Fruit fly (Drosophila melanogaster) S2 (cell line): Measurements from ENCODE around the gene CG33723.

ENCODE experiments used
- CG8478 ChIP-seq: fragments of >200 bp; optimal IDR thresholded peaks from 2 replicates; lab custom pipeline; 2018
- CTCF ChIP-seq, 2 experiments: fragments of >200 bp; optimal IDR thresholded peaks; 2 replicates each; lab custom pipeline; 2018

CG33723 gene

dm6 chr2L:9446398-9446945 is 5.9 kb upstream of the CG33723 start:
- TF ChIP-seq CTCF (optimal IDR thresholded peaks at IDR 0.05; lab: Kevin White, UChicago): no peak
- no peak for TF ChIP-seq CG8478 (lab: Kevin White, UChicago)

DNA sequence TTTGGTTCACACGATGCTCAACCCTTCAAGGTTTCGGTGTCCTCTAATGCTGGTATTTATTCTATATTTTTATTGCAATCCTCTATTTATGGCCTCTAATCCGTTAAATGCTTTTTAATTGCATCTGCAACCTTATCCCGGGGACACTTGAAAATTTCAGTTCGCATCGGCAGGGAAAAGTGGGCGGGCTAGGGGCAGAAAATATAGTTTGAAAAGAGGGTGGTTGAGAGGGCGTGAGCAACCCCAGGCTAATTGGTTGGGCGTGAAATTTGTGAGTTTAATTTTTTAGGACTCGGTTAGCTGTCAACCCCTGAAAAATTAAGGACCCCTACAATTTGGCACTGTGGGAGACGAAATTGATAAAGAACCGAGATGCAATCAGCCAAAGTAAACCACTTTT is 5.2 kb upstream of the CG33723 start:
- TF ChIP-seq CTCF (optimal IDR thresholded peaks at IDR 0.05; lab: Kevin White, UChicago): no peak
- no peak for TF ChIP-seq CG8478 (lab: Kevin White, UChicago)

DNA sequence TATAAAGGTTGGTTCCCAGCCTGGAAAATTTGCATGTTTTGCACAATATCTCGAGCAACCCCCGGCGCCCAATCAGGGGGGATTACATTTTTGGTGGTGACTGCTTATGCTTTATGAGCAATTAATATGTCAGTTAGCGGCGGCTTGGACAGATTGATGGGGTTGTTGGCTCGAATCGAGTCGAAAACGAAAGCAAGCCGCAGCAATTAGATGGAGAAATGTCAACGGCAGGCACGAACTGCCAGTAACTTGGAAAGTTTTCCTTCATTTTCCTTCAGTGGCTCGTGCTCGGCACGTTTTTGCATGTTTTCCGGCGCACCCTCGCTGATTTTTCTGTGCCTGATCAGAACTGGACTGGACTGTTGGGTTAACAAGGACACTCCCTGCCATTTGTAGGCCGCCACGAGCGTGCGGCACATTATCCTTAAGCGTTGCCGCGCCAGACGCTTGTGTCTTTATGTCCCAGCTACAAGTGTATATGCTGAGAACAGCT is 2.3 kb upstream of the CG33723 start:
- TF ChIP-seq CTCF (optimal IDR thresholded peaks at IDR 0.05; lab: Kevin White, UChicago) (no peak), CG8478 (lab: Kevin White, UChicago) (no peak)

DNA sequence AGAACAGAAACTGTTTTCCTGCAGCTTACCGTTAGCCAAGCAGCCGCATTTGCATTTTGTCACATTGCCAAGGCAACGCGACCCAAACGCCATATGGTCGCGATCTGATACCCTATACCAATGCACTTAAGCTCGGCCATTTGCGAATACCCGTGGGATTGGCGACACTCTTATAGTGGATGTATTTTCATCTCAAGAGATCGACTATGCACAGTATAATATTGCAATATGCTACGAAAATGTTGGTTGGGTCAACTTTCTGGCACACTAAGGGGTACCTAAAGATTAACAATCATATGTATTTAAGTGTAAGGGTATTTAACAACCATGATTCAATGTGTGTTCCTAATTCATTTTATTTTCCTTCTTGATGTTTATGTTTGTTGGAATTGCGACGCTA is 2.3 kb downstream of the CG33723 start:
- TF ChIP-seq CG8478 (lab: Kevin White, UChicago): no peak
- TF ChIP-seq CTCF (optimal IDR thresholded peaks at IDR 0.05; lab: Kevin White, UChicago): no peak

DNA sequence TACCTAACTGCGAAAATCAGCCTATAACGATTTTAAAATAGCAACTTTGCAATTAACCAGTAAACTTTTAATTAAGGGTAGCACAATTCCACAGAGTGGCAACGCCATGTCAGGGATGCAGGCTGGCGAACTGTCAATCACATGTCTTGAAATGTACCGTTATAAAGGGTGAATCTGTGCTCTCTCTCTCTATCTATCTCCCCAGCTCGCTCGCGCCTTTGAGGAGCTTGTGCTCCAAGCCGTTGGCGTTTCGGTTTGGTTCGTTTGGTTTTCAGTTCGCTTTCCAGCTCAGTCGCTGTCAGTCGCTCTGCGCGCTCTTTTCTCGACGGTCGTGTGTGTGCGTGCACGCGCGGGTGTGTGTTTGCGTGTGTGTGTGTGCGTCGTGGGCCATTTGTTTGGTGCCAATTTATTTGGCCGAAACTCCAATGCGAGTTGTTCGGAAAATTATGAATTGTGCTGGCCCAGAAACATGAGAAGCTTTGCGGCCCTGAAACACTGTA is 3.3 kb downstream of the CG33723 start, which contains the start of gene numb:
Gene numb (plus strand): TSS at position 254 of the 500 bp plus-strand sequence.
- TF ChIP-seq CTCF (optimal IDR thresholded peaks at IDR 0.05; lab: Kevin White, UChicago) (no peak), CG8478 (lab: Kevin White, UChicago) (no peak)

dm6 chr2L:9436504-9436903 is 4.0 kb downstream of the CG33723 start, which contains the start of gene RpS28-like:
TSS of gene RpS28-like (plus strand) at chr2L:9436804.
- TF ChIP-seq CTCF (optimal IDR thresholded peaks at IDR 0.05; lab: Kevin White, UChicago): no peak
- TF ChIP-seq CG8478 (lab: Kevin White, UChicago): no peak

DNA sequence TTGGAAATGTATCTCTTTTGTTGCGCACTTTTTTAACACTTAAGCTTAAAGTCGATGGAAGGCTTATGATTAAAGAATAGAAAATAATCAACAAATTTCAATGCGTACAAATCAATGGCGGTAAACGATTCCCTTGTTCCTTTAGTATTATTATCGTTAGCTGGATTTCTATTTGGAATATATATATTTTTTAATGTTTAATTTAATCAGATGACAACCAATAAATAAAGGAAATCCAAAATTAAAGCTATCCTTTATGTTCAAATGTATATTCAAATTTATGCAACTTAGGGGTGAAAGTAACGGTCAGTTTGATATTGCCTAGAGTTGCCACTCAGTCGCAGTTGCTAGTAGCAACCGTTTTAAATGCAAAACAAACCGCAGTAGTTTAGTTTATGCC is 5.4 kb downstream of the CG33723 start, which contains the start of gene CG3769:
Gene CG3769 (plus strand): TSS at position 301 of the 400 bp plus-strand sequence.
- no peak for TF ChIP-seq CG8478 (lab: Kevin White, UChicago)
- TF ChIP-seq CTCF (optimal IDR thresholded peaks at IDR 0.05; lab: Kevin White, UChicago): no peak

DNA sequence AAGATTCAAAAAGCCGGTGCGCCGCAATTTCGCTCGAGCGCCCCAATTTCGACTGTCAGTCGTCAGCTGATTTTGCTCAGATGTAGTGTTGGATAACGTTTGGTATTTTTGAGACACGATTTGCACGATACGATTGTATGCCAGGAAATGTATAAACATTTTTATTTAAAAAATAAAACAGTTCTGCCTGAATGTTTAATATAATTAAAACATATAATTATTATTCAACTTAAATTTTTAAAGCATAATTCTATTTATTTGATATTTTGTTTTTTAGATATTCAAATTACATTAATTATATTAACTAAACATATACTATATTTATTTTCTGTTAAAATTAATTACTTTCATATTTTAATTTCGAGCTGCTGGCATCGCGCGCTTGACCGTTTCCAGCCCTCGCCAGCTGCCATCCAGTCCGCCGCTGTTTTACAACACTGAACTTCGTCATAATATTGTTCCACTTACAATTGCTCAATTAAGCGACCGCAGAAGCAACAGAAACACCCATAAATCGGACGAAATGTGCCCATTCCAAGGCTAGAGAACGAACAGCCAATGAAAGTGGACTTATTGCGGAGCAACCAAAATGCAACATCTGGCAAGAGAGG is 9.4 kb downstream of the CG33723 start, which contains the start of the genes FucTB and scat:
Gene FucTB (minus strand): TSS at position 61 of the 611 bp plus-strand sequence.
Gene scat (plus strand): TSS at position 414 of the 611 bp plus-strand sequence.
- no peak for TF ChIP-seq CG8478 (lab: Kevin White, UChicago)
- TF ChIP-seq CTCF (optimal IDR thresholded peaks at IDR 0.05; lab: Kevin White, UChicago): no peak

dm6 chr2L:9427570-9427969 is 13.0 kb downstream of the CG33723 start, which contains the start of gene CG42847:
TSS of gene CG42847 (plus strand) at chr2L:9427870.
- TF ChIP-seq CTCF (optimal IDR thresholded peaks at IDR 0.05; lab: Kevin White, UChicago) (no peak), CG8478 (lab: Kevin White, UChicago) (no peak)

DNA sequence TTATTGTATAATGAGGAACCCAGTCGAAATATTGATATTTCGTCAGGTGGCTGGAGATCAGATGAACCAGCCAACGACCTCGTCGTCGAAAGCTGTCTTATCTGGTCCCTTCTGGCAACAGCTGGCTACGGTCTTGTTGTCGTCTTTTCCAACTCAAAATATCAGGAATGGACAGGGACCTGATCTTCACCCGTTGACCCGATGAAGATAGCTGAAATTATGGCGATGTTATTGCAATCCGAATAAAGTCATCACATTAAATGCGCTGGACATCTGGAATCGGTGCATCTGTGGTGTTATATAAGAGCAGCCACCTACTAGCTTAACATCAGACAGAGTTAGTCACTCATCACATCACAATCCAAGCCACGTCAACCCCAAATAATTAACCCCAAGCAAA is 14.0 kb downstream of the CG33723 start, which contains the start of gene Fbp2:
Gene Fbp2 (plus strand): TSS at position 251 of the 400 bp plus-strand sequence.
- TF ChIP-seq CTCF (optimal IDR thresholded peaks at IDR 0.05; lab: Kevin White, UChicago) (no peak), CG8478 (lab: Kevin White, UChicago) (no peak)

DNA sequence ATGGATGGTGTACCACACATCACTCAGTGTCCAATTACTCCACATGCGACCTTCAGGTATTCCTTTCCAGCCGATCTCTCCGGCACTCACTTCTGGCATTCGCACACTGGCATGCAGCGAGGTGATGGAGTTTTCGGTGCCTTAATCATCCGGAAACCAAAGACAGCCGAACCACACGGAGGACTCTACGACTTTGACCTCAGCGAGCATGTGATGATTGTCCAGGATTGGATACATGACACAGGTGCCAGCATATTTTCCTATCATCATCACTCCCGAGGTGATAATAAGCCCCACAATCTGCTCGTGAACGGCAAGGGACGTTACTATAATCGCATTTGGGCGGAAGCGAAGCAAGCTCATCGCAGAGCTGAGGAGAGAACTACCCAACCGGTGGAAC is 16.3 kb downstream of the CG33723 start:
- TF ChIP-seq CTCF (optimal IDR thresholded peaks at IDR 0.05; lab: Kevin White, UChicago): no peak
- no peak for TF ChIP-seq CG8478 (lab: Kevin White, UChicago)

- no peak for TF ChIP-seq CG8478 (lab: Kevin White, UChicago)
- no peak for TF ChIP-seq CTCF (optimal IDR thresholded peaks at IDR 0.05; lab: Kevin White, UChicago)
Observed at dm6 chr2L:9421312-9421711, 19.2 kb downstream of the CG33723 start.

- TF ChIP-seq CG8478 (lab: Kevin White, UChicago): no peak
- TF ChIP-seq CTCF (optimal IDR thresholded peaks at IDR 0.05; lab: Kevin White, UChicago): no peak
Observed at dm6 chr2L:9420660-9421059, 19.9 kb downstream of the CG33723 start.

DNA sequence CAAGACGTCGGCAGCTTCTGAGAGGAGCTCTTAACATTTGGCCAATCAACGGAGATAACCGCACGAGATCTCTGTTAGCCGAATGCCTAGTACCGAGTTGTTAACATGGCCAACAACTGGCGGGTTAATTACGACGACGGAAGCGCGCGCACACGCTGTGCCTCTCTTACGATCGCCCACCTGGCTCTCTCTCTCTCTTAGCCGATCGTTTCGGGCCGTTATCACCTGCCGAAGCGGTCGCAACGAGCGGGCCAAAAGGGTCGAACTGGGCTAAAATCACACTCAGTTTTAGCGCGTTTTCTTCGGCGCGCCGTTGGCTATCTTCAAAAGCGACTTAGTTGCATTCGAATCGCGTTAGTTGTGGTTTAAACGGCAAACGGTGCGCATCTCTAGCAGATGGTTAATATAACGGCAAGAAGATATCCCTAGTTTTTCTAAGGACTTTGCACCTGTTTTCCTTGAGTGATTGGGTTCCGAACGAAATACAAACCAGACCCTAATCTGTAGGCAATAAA is 24.2 kb downstream of the CG33723 start, which contains the start of gene Mco1:
Gene Mco1 (plus strand): TSS at position 345 of the 515 bp plus-strand sequence.
- TF ChIP-seq CG8478 (lab: Kevin White, UChicago): no peak
- no peak for TF ChIP-seq CTCF (optimal IDR thresholded peaks at IDR 0.05; lab: Kevin White, UChicago)

DNA sequence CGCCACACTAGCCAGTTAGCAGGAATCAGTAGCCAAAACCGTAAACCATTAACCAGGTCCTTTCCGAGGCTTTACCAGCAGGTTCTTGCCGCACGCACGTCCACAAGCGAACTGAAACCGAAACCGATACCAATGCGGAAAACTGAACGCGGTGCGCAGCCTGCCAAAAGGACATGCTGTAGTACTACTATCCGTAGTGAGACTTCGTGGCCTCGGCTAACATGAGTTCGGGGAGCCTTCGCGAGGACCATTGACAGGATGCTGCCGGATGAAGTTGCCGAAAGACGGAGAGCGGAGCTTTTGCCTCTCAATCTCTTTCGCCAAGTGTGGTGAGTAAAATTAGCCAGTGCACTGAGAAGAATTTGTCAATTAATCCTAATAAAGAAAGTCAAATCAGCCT is 25.5 kb downstream of the CG33723 start, which contains the start of gene Shawl:
Gene Shawl (minus strand): TSS at position 104 of the 400 bp plus-strand sequence.
- TF ChIP-seq CTCF (optimal IDR thresholded peaks at IDR 0.05; lab: Kevin White, UChicago): no peak
- TF ChIP-seq CG8478 (lab: Kevin White, UChicago): no peak
